Fruit fly (Drosophila melanogaster) whole organism, adult: Measurements from ENCODE around the gene CG12010.

Experiments used
- CG11617 ChIP-seq: fragments of 200-800 bp; sonication (Bioruptor generic); optimal IDR thresholded peaks from 2 replicates; lab custom pipeline; 2017; ENCODE audit warnings: mild to moderate bottlenecking, missing biosample characterization, missing genetic modification reagents, missing genetic modification characterization
- CG12768 ChIP-seq: fragments of 200-800 bp; sonication (Bioruptor generic); optimal IDR thresholded peaks from 2 replicates; lab custom pipeline; 2017; ENCODE audit warnings: missing biosample characterization, missing genetic modification characterization, mild to moderate bottlenecking, moderate library complexity, missing genetic modification reagents
- CG14711 ChIP-seq: fragments of 200-800 bp; sonication (Bioruptor generic); optimal IDR thresholded peaks from 2 replicates; lab custom pipeline; 2018; ENCODE audit warnings: missing biosample characterization, mild to moderate bottlenecking, missing genetic modification characterization, moderate library complexity
- CG1620 ChIP-seq: fragments of 200-800 bp; sonication (Bioruptor generic); optimal IDR thresholded peaks from 2 replicates; lab custom pipeline; 2016; ENCODE audit warnings: missing biosample characterization, missing genetic modification characterization
- CG33017 ChIP-seq: fragments of 200-800 bp; sonication (Bioruptor generic); optimal IDR thresholded peaks from 2 replicates; lab custom pipeline; 2018; ENCODE audit warnings: missing biosample characterization, mild to moderate bottlenecking, missing genetic modification characterization, moderate library complexity
- CG5204 ChIP-seq: fragments of 200-800 bp; sonication (Bioruptor generic); optimal IDR thresholded peaks from 2 replicates; lab custom pipeline; 2016; ENCODE audit warnings: missing biosample characterization, missing genetic modification characterization
- CG7045 ChIP-seq: fragments of 200-800 bp; sonication (Bioruptor generic); optimal IDR thresholded peaks from 2 replicates; lab custom pipeline; 2017; ENCODE audit warnings: missing biosample characterization, mild to moderate bottlenecking, missing genetic modification characterization
- CG7101 ChIP-seq: fragments of 200-800 bp; sonication (Bioruptor generic); optimal IDR thresholded peaks from 2 replicates; lab custom pipeline; 2018; ENCODE audit warnings: missing biosample characterization, mild to moderate bottlenecking, missing genetic modification characterization, moderate library complexity
- Clk ChIP-seq: fragments of 200-800 bp; sonication (Bioruptor generic); optimal IDR thresholded peaks from 2 replicates; lab custom pipeline; 2017; ENCODE audit warnings: missing biosample characterization, missing genetic modification characterization
- Crg-1 ChIP-seq: fragments of 200-800 bp; sonication (Bioruptor generic); optimal IDR thresholded peaks from 2 replicates; lab custom pipeline; 2016; ENCODE audit warnings: missing biosample characterization, missing genetic modification characterization
- Hr96 ChIP-seq: fragments of 200-800 bp; sonication (Bioruptor generic); optimal IDR thresholded peaks from 2 replicates; lab custom pipeline; 2016; ENCODE audit warnings: missing biosample characterization, missing genetic modification characterization
- Mnt ChIP-seq: fragments of 200-800 bp; sonication (Bioruptor generic); optimal IDR thresholded peaks from 2 replicates; lab custom pipeline; 2016; ENCODE audit warnings: missing biosample characterization, mild to moderate bottlenecking, missing genetic modification characterization
- bab1 ChIP-seq: fragments of 200-800 bp; sonication (Bioruptor generic); optimal IDR thresholded peaks from 3 replicates; lab custom pipeline; 2019; ENCODE audit warnings: missing biosample characterization, mild to moderate bottlenecking, missing genetic modification characterization, moderate library complexity
- cic ChIP-seq: fragments of 200-800 bp; sonication (Bioruptor generic); optimal IDR thresholded peaks from 2 replicates; lab custom pipeline; 2017; ENCODE audit warnings: missing biosample characterization, mild to moderate bottlenecking, missing genetic modification characterization, moderate library complexity
- cnc ChIP-seq, 2 experiments: fragments of >200 bp; optimal IDR thresholded peaks; 2 replicates each; lab custom pipeline; 2017
- kay ChIP-seq: fragments of 200-800 bp; sonication (Bioruptor generic); peaks from one replicate; lab custom pipeline; 2016; ENCODE audit warnings: missing biosample characterization, missing genetic modification characterization, borderline replicate concordance
- ovo ChIP-seq: fragments of 200-800 bp; sonication (Bioruptor generic); optimal IDR thresholded peaks from 2 replicates; lab custom pipeline; 2016; ENCODE audit warnings: missing biosample characterization, missing genetic modification characterization
- pad ChIP-seq: fragments of 200-800 bp; sonication (Bioruptor generic); optimal IDR thresholded peaks from 3 replicates; lab custom pipeline; 2017; ENCODE audit warnings: missing biosample characterization, missing genetic modification characterization, mild to moderate bottlenecking, moderate library complexity, missing genetic modification reagents
- tj ChIP-seq: fragments of 200-800 bp; sonication (Bioruptor generic); optimal IDR thresholded peaks from 3 replicates; lab custom pipeline; 2017; ENCODE audit warnings: missing biosample characterization, mild to moderate bottlenecking, missing genetic modification characterization, moderate library complexity
- toe ChIP-seq: fragments of 200-800 bp; sonication (Bioruptor generic); optimal IDR thresholded peaks from 2 replicates; lab custom pipeline; 2016; ENCODE audit warnings: missing biosample characterization, missing genetic modification characterization

CG12010 gene

dm6 chr3L:3351814-3352359, 22.2 kb upstream of the CG12010 start:
- TF ChIP-seq CG5204 (GFP tag; lab: Kevin White, UChicago): no peak
- no peak for TF ChIP-seq CG7101 (tag; lab: Kevin White, UChicago)
- TF ChIP-seq cic (GFP tag; lab: Kevin White, UChicago): no peak
- TF ChIP-seq CG11617 (GFP tag; lab: Kevin White, UChicago): no peak
- no peak for TF ChIP-seq tj (GFP tag; lab: Kevin White, UChicago)
- no peak for TF ChIP-seq Hr96
- no peak for TF ChIP-seq CG33017 (tag; lab: Kevin White, UChicago)
- TF ChIP-seq CG12768 (GFP tag; lab: Kevin White, UChicago): no peak
- TF ChIP-seq CG14711 (tag; lab: Kevin White, UChicago): no peak
- no peak for TF ChIP-seq bab1 (GFP tag; lab: Kevin White, UChicago)
- no peak for TF ChIP-seq pad (GFP tag; lab: Kevin White, UChicago)
- TF ChIP-seq Mnt (GFP tag; lab: Kevin White, UChicago): no peak
- no peak for TF ChIP-seq Crg-1 (GFP tag; lab: Kevin White, UChicago)

dm6 chr3L:3352516-3352915, 21.6 kb upstream of the CG12010 start:
- no peak for TF ChIP-seq tj (GFP tag; lab: Kevin White, UChicago)
- no peak for TF ChIP-seq CG33017 (tag; lab: Kevin White, UChicago)
- no peak for TF ChIP-seq ovo
- no peak for TF ChIP-seq CG12768 (GFP tag; lab: Kevin White, UChicago)

- no peak for TF ChIP-seq bab1 (GFP tag; lab: Kevin White, UChicago)
- no peak for TF ChIP-seq kay (GFP tag; lab: Kevin White, UChicago)
- no peak for TF ChIP-seq Clk
- no peak for TF ChIP-seq CG33017 (tag; lab: Kevin White, UChicago)
- TF ChIP-seq pad (GFP tag; lab: Kevin White, UChicago): no peak
- no peak for TF ChIP-seq CG14711 (tag; lab: Kevin White, UChicago)
- TF ChIP-seq CG7045 (GFP tag; lab: Kevin White, UChicago): no peak
These were observed 20.8 kb upstream of the CG12010 start for dm6 chr3L:3353297-3353696.

dm6 chr3L:3369256-3369655, 4.8 kb upstream of the CG12010 start, which contains the start of gene Drs:
Gene Drs, plus strand, starts transcription at chr3L:3369556.
- TF ChIP-seq ovo (no peak), CG12768 (GFP tag; lab: Kevin White, UChicago) (no peak), kay (GFP tag; lab: Kevin White, UChicago) (no peak), CG1620 (GFP tag; lab: Kevin White, UChicago) (no peak), CG7045 (GFP tag; lab: Kevin White, UChicago) (no peak), CG33017 (tag; lab: Kevin White, UChicago) (no peak), toe (GFP tag; lab: Kevin White, UChicago) (no peak), Mnt (GFP tag; lab: Kevin White, UChicago) (no peak), pad (GFP tag; lab: Kevin White, UChicago) (no peak), CG7101 (tag; lab: Kevin White, UChicago) (no peak), tj (GFP tag; lab: Kevin White, UChicago) (no peak), CG11617 (GFP tag; lab: Kevin White, UChicago) (no peak), cnc (optimal IDR thresholded peaks at IDR 0.05; lab: Kevin White, UChicago) (no peak)

dm6 chr3L:3376551-3376950, 2.5 kb downstream of the CG12010 start, which contains the start of gene CG12012:
Gene CG12012, plus strand, starts transcription at chr3L:3376757.
- peak; percentile 76 for TF ChIP-seq kay (GFP tag; lab: Kevin White, UChicago)
- no peak for TF ChIP-seq toe (GFP tag; lab: Kevin White, UChicago)
- no peak for TF ChIP-seq CG5204 (GFP tag; lab: Kevin White, UChicago)
- peak; percentile 31 for TF ChIP-seq bab1 (GFP tag; lab: Kevin White, UChicago)
- peak; percentile 49 for TF ChIP-seq cic (GFP tag; lab: Kevin White, UChicago)

dm6 chr3L:3377247-3377964, 3.3 kb downstream of the CG12010 start:
- TF ChIP-seq tj (GFP tag; lab: Kevin White, UChicago): peak; percentile 79
- no peak for TF ChIP-seq bab1 (GFP tag; lab: Kevin White, UChicago)
- no peak for TF ChIP-seq cic (GFP tag; lab: Kevin White, UChicago)
- no peak for TF ChIP-seq CG33017 (tag; lab: Kevin White, UChicago)

- TF ChIP-seq toe (GFP tag; lab: Kevin White, UChicago) (no peak), CG12768 (GFP tag; lab: Kevin White, UChicago) (peak; percentile 52), CG5204 (GFP tag; lab: Kevin White, UChicago) (no peak), CG7101 (tag; lab: Kevin White, UChicago) (peak; percentile 50), CG11617 (GFP tag; lab: Kevin White, UChicago) (peak; percentile 25), CG14711 (tag; lab: Kevin White, UChicago) (peak; percentile 39), CG33017 (tag; lab: Kevin White, UChicago) (peak; percentile 64), tj (GFP tag; lab: Kevin White, UChicago) (peak; percentile 14), bab1 (GFP tag; lab: Kevin White, UChicago) (peak; percentile 59), Crg-1 (GFP tag; lab: Kevin White, UChicago) (peak; percentile 9), pad (GFP tag; lab: Kevin White, UChicago) (no peak)
These were observed 3.8 kb downstream of the CG12010 start, which contains the start of gene Ids for dm6 chr3L:3377965-3378292. Gene Ids, plus strand, starts transcription at chr3L:3378268.
